Worm (Caenorhabditis elegans) whole organism, mixed stage, embryonic: Measurements from ENCODE around the gene eel-1.

Experiments
- M03D4.4 ChIP-seq: sonication (generic microtip); optimal IDR thresholded peaks from 2 replicates; lab custom pipeline; 2017; ENCODE audit warnings: mild to moderate bottlenecking, missing genetic modification characterization, missing compliant biosample characterization
- bed-3 ChIP-seq: fragments of 200-800 bp; sonication (Bioruptor generic); optimal IDR thresholded peaks from 3 replicates; lab custom pipeline; 2018; ENCODE audit warnings: mild to moderate bottlenecking, missing genetic modification characterization, moderate library complexity, missing compliant biosample characterization
- blmp-1 ChIP-seq: fragments of 150-350 bp; optimal IDR thresholded peaks from 2 replicates; lab custom pipeline; 2014; ENCODE audit warnings: missing biosample characterization, missing genetic modification characterization
- ceh-39 ChIP-seq: fragments of 150-350 bp; optimal IDR thresholded peaks from 2 replicates; lab custom pipeline; 2014; ENCODE audit warnings: missing biosample characterization, missing genetic modification characterization
- ceh-43 ChIP-seq: fragments of 200-800 bp; sonication (Bioruptor generic); optimal IDR thresholded peaks from 2 replicates; lab custom pipeline; 2018; ENCODE audit warnings: mild to moderate bottlenecking, missing genetic modification characterization, moderate library complexity, missing compliant biosample characterization
- ces-1 ChIP-seq: fragments of 150-350 bp; optimal IDR thresholded peaks from 2 replicates; lab custom pipeline; 2014; ENCODE audit warnings: missing biosample characterization, missing genetic modification reagents, missing genetic modification characterization
- drap-1 ChIP-seq: fragments of 200-800 bp; sonication (Bioruptor generic); optimal IDR thresholded peaks from 3 replicates; lab custom pipeline; 2018; ENCODE audit warnings: mild to moderate bottlenecking, missing genetic modification characterization, missing compliant biosample characterization
- elt-1 ChIP-seq: sonication (generic microtip); optimal IDR thresholded peaks from 2 replicates; lab custom pipeline; 2017; ENCODE audit warnings: missing genetic modification characterization, mild to moderate bottlenecking, missing compliant biosample characterization, antibody characterized with exemption, moderate library complexity, borderline replicate concordance; ENCODE audit not compliant: insufficient read depth
- elt-3 ChIP-seq: fragments of 150-350 bp; optimal IDR thresholded peaks from 2 replicates; lab custom pipeline; 2014; ENCODE audit warnings: missing biosample characterization, missing genetic modification characterization
- flh-1 ChIP-seq: fragments of 200-800 bp; sonication (Bioruptor generic); optimal IDR thresholded peaks from 2 replicates; lab custom pipeline; 2018; ENCODE audit warnings: mild to moderate bottlenecking, missing genetic modification characterization, moderate library complexity, missing compliant biosample characterization
- ham-2 ChIP-seq: fragments of 200-800 bp; sonication (Bioruptor generic); optimal IDR thresholded peaks from 2 replicates; lab custom pipeline; 2018; ENCODE audit warnings: mild to moderate bottlenecking, missing genetic modification characterization, missing compliant biosample characterization
- hlh-1 ChIP-seq: fragments of 150-350 bp; optimal IDR thresholded peaks from 2 replicates; lab custom pipeline; 2014; ENCODE audit warnings: missing biosample characterization, missing genetic modification reagents, missing genetic modification characterization
- lin-32 ChIP-seq: fragments of 200-800 bp; sonication (Bioruptor generic); optimal IDR thresholded peaks from 2 replicates; lab custom pipeline; 2018; ENCODE audit warnings: mild to moderate bottlenecking, missing genetic modification characterization, missing compliant biosample characterization
- lsy-2 ChIP-seq: fragments of 150-350 bp; optimal IDR thresholded peaks from 2 replicates; lab custom pipeline; 2014; ENCODE audit warnings: missing biosample characterization, missing genetic modification characterization
- mab-5 ChIP-seq: fragments of 150-350 bp; optimal IDR thresholded peaks from 2 replicates; lab custom pipeline; 2014; ENCODE audit warnings: missing biosample characterization, missing genetic modification characterization
- mep-1 ChIP-seq: fragments of 150-350 bp; optimal IDR thresholded peaks from 2 replicates; lab custom pipeline; 2017; ENCODE audit warnings: missing biosample characterization, missing genetic modification reagents, missing genetic modification characterization, inconsistent platforms
- mls-2 ChIP-seq: sonication (generic microtip); optimal IDR thresholded peaks from 2 replicates; lab custom pipeline; 2016; ENCODE audit warnings: mild to moderate bottlenecking, missing genetic modification characterization, moderate library complexity, missing compliant biosample characterization
- nhr-12 ChIP-seq: fragments of 150-350 bp; optimal IDR thresholded peaks from 2 replicates; lab custom pipeline; 2014; ENCODE audit warnings: missing biosample characterization, missing genetic modification characterization
- nhr-2 ChIP-seq: fragments of 150-350 bp; optimal IDR thresholded peaks from 2 replicates; lab custom pipeline; 2014; ENCODE audit warnings: missing biosample characterization, missing genetic modification characterization
- nhr-237 ChIP-seq: fragments of 150-350 bp; optimal IDR thresholded peaks from 2 replicates; lab custom pipeline; 2014; ENCODE audit warnings: missing biosample characterization, missing genetic modification characterization
- nhr-28 ChIP-seq: fragments of 150-350 bp; optimal IDR thresholded peaks from 2 replicates; lab custom pipeline; 2014; ENCODE audit warnings: missing biosample characterization, missing genetic modification characterization
- nhr-76 ChIP-seq: sonication (generic microtip); optimal IDR thresholded peaks from 2 replicates; lab custom pipeline; 2017; ENCODE audit warnings: missing biosample characterization, missing genetic modification characterization
- pha-4 ChIP-seq: fragments of 150-350 bp; optimal IDR thresholded peaks from 2 replicates; lab custom pipeline; 2018; ENCODE audit warnings: missing biosample characterization, missing genetic modification reagents, missing genetic modification characterization
- sem-2 ChIP-seq: fragments of 200-800 bp; sonication (Bioruptor generic); optimal IDR thresholded peaks from 2 replicates; lab custom pipeline; 2018; ENCODE audit warnings: mild to moderate bottlenecking, missing genetic modification characterization, missing compliant biosample characterization
- snpc-4 ChIP-seq: fragments of 150-350 bp; optimal IDR thresholded peaks from 2 replicates; lab custom pipeline; 2014; ENCODE audit warnings: missing biosample characterization, missing genetic modification characterization
- tbx-8 ChIP-seq: fragments of 200-800 bp; sonication (Bioruptor generic); optimal IDR thresholded peaks from 2 replicates; lab custom pipeline; 2018; ENCODE audit warnings: mild to moderate bottlenecking, missing genetic modification characterization, moderate library complexity, missing compliant biosample characterization
- unc-120 ChIP-seq: sonication (generic microtip); optimal IDR thresholded peaks from 2 replicates; lab custom pipeline; 2017; ENCODE audit warnings: missing genetic modification characterization, missing compliant biosample characterization; ENCODE audit not compliant: poor library complexity, severe bottlenecking
- unc-39 ChIP-seq: fragments of 150-350 bp; optimal IDR thresholded peaks from 2 replicates; lab custom pipeline; 2014; ENCODE audit warnings: missing biosample characterization, missing genetic modification characterization
- unc-62 ChIP-seq: fragments of 150-350 bp; optimal IDR thresholded peaks from 2 replicates; lab custom pipeline; 2014; ENCODE audit warnings: missing biosample characterization, missing genetic modification reagents, missing genetic modification characterization
- zip-8 ChIP-seq: fragments of 150-350 bp; optimal IDR thresholded peaks from 2 replicates; lab custom pipeline; 2014; ENCODE audit warnings: missing biosample characterization, missing genetic modification characterization
- ztf-11 ChIP-seq: fragments of 150-350 bp; optimal IDR thresholded peaks from 2 replicates; lab custom pipeline; 2014; ENCODE audit warnings: missing biosample characterization, missing genetic modification characterization

Gene eel-1

DNA sequence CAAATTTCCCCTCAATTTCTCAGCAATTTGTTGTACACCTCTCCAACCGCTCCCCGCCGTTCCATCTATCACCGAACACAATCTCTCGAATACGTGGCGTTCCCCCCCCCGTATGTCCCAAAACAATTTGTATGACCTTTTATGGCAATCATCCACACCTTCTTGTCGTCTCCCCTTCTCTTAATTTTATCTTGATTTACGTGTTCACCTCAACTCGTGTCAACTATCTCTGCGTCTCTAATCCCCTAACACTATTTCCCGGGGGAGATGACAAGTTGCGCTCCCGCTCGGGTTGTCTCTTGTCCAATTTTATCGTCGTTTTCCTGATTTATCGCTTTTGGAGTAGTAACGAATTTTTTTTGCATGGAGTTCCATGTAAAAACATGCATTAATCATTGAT lies 35.3 kb downstream of the eel-1 start:
- TF ChIP-seq zip-8 (no peak), unc-120 (tag; lab: Kevin White, UChicago) (peak; percentile 52), drap-1 (GFP tag; lab: Kevin White, UChicago) (no peak), nhr-2 (tag; lab: Kevin White, UChicago) (peak; percentile 63), unc-62 (GFP tag; lab: Kevin White, UChicago) (peak; percentile 97), elt-1 (tag; lab: Kevin White, UChicago) (peak; percentile 84), mls-2 (tag; lab: Kevin White, UChicago) (no peak), pha-4 (tag; lab: Kevin White, UChicago) (no peak)

DNA sequence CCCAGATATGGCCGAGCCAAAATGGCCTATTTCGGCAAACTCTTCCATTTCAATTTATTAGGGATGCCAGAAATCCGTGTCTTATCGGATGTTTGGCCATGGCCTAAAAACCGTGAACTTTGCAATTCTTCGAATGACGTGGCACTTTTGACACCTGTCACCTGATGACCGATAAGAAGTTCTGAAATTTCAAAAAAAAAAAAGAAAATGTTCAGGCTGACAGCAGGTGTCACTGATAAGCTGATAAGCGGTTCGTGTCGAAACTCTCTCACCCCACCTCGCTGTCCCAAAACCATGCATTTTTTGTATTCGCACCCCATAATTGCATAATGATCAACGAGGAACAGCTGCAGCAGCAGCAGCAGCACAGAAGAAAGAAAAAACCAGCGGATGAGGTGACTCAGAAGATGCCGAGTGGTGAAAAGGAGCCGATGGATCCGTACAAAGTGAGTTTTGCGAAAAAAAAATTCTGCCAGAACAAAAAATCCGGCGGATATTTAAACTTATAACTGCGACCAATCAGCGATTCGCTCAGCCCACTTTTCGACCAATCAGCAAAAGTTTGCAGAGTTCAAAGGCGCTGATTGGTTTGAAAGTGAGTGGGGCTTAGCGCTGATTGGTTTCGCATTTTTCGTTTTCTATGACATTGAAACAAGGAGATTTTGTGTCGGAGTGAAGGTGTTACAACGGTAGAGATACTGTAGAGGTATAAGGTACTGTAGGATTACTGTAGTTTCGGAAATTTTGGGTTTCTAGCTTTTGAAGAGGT lies 37.3 kb downstream of the eel-1 start, which contains the start of the genes Y54G2A.28 and vrp-1:
Gene Y54G2A.28 (minus strand): TSS at position 48 of the 769 bp plus-strand sequence.
Gene vrp-1 (plus strand): TSS at position 214 of the 769 bp plus-strand sequence.
- TF ChIP-seq unc-62 (GFP tag; lab: Kevin White, UChicago): no peak
- no peak for TF ChIP-seq flh-1 (GFP tag; lab: Kevin White, UChicago)
- TF ChIP-seq ces-1 (GFP tag; lab: Kevin White, UChicago): no peak
- no peak for TF ChIP-seq lin-32 (GFP tag; lab: Kevin White, UChicago)
- TF ChIP-seq nhr-12: no peak
- no peak for TF ChIP-seq blmp-1 (tag; lab: Kevin White, UChicago)
- no peak for TF ChIP-seq unc-39 (tag; lab: Kevin White, UChicago)
- TF ChIP-seq hlh-1: no peak
- TF ChIP-seq drap-1 (GFP tag; lab: Kevin White, UChicago): no peak
- no peak for TF ChIP-seq tbx-8 (GFP tag; lab: Kevin White, UChicago)
- TF ChIP-seq mep-1: no peak
- TF ChIP-seq nhr-2 (tag; lab: Kevin White, UChicago): no peak
- no peak for TF ChIP-seq elt-3 (tag; lab: Kevin White, UChicago)
- no peak for TF ChIP-seq bed-3 (GFP tag; lab: Kevin White, UChicago)
- no peak for TF ChIP-seq ceh-43
- TF ChIP-seq M03D4.4 (tag; lab: Kevin White, UChicago): no peak
- TF ChIP-seq sem-2: no peak
- no peak for TF ChIP-seq snpc-4 (tag; lab: Kevin White, UChicago)

ce11 chrIV:3011647-3012046 lies 38.3 kb downstream of the eel-1 start:
- TF ChIP-seq zip-8 (no peak), drap-1 (GFP tag; lab: Kevin White, UChicago) (no peak), elt-1 (tag; lab: Kevin White, UChicago) (no peak), mep-1 (no peak), nhr-28 (no peak), mab-5 (no peak), unc-120 (tag; lab: Kevin White, UChicago) (no peak), elt-3 (tag; lab: Kevin White, UChicago) (no peak), ztf-11 (tag; lab: Kevin White, UChicago) (no peak), ceh-39 (no peak), sem-2 (no peak), blmp-1 (tag; lab: Kevin White, UChicago) (no peak), ham-2 (GFP tag; lab: Kevin White, UChicago) (no peak)

DNA sequence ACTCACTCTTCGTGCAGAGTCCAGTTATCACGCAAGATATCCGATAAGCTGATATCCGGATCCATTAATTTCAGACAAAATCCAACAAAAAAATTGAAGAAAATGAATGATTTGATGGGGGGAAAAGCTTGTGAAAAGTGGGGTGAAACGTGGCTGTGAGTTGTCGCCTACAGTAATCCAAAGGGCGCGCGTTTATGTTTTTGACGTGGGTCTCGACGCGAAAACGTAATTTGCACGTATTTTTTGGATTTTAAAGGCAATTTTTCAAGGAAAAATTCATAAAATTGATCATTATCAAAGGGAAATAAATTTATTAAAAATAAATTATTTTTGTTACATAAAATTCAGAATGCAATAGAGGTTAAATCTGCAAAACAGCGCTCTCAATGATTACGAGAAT lies 41.1 kb downstream of the eel-1 start, which contains the start of gene Y54G2A.73:
Gene Y54G2A.73 (minus strand): TSS at position 65 of the 400 bp plus-strand sequence.
- no peak for TF ChIP-seq nhr-12
- TF ChIP-seq zip-8: no peak

DNA sequence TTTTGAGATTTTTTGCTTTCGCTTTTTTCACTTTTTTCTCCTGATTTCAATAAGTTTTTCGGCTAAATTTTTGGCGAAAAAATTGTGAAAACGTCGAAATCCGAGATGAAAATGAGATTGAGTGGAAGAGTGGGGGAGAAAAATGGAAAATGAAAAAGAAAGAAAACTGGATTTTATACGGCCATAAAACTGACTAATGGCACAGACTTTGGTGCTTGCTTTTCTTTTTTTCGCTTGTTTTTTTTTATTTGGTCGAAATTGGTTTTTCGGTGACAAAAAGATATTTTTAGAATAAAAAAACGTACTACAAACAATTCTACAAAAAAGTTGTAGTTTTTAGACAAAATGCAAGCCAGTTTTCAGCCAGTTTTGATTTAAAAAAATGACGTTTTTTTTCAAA lies 47.1 kb downstream of the eel-1 start:
- TF ChIP-seq nhr-28 (no peak), snpc-4 (tag; lab: Kevin White, UChicago) (no peak), sem-2 (no peak), nhr-237 (tag; lab: Kevin White, UChicago) (no peak), bed-3 (GFP tag; lab: Kevin White, UChicago) (no peak), ceh-39 (no peak), nhr-76 (tag; lab: Kevin White, UChicago) (no peak), ces-1 (GFP tag; lab: Kevin White, UChicago) (no peak), lsy-2 (tag; lab: Kevin White, UChicago) (no peak)
